Fruit fly (Drosophila melanogaster) whole organism, wandering third instar larva: ENCODE results near the gene CG1835.

Experiments used
- CrebA ChIP-seq: fragments of 200-800 bp; sonication (Bioruptor generic); optimal IDR thresholded peaks from 2 replicates; lab custom pipeline; 2016; ENCODE audit warnings: missing biosample characterization, mild to moderate bottlenecking, missing genetic modification characterization, borderline replicate concordance
- Dif ChIP-seq: fragments of 200-275, 200-300 bp; sonication (Bioruptor generic); optimal IDR thresholded peaks from 2 replicates; lab custom pipeline; 2018; ENCODE audit warnings: missing biosample characterization, missing genetic modification characterization; ENCODE audit not compliant: partially characterized antibody
- GATAd ChIP-seq: sonication (Bioruptor generic); optimal IDR thresholded peaks from 2 replicates; lab custom pipeline; 2016; ENCODE audit warnings: missing biosample characterization, missing genetic modification characterization
- Hr78 ChIP-seq: fragments of >200 bp; optimal IDR thresholded peaks from 2 replicates; lab custom pipeline; 2017; ENCODE audit warnings: missing biosample characterization, missing genetic modification characterization
- Jra ChIP-seq: sonication (Bioruptor generic); optimal IDR thresholded peaks from 2 replicates; lab custom pipeline; 2016; ENCODE audit warnings: missing biosample characterization, missing genetic modification characterization
- Myc ChIP-seq: fragments of >200 bp; optimal IDR thresholded peaks from 2 replicates; lab custom pipeline; 2017
- OdsH ChIP-seq: fragments of 200-800 bp; sonication (Bioruptor generic); optimal IDR thresholded peaks from 2 replicates; lab custom pipeline; 2016; ENCODE audit warnings: missing biosample characterization, mild to moderate bottlenecking, missing genetic modification characterization
- Sp1 ChIP-seq: fragments of 200-800 bp; sonication (Bioruptor generic); optimal IDR thresholded peaks from 3 replicates; lab custom pipeline; 2019; ENCODE audit warnings: missing biosample characterization, mild to moderate bottlenecking, missing genetic modification characterization, moderate library complexity
- foxo ChIP-seq, 2 experiments: fragments of 200-800 bp; sonication (Bioruptor generic); optimal IDR thresholded peaks; 2 replicates in 1 of 2; 3 replicates in 1 of 2; lab custom pipeline; 2016 to 2017; ENCODE audit warnings: missing biosample characterization in 2 of 2, missing genetic modification characterization in 2 of 2
- fru ChIP-seq: fragments of 200-800 bp; sonication (Bioruptor generic); optimal IDR thresholded peaks from 3 replicates; lab custom pipeline; 2016; ENCODE audit warnings: missing biosample characterization, mild to moderate bottlenecking, missing genetic modification characterization
- tai ChIP-seq: sonication (Bioruptor generic); optimal IDR thresholded peaks from 2 replicates; lab custom pipeline; 2016; ENCODE audit warnings: missing biosample characterization, missing genetic modification characterization
- usp ChIP-seq: fragments of >200 bp; optimal IDR thresholded peaks from 2 replicates; lab custom pipeline; 2017; ENCODE audit warnings: missing biosample characterization, missing genetic modification characterization
- woc ChIP-seq: sonication (Bioruptor generic); optimal IDR thresholded peaks from 2 replicates; lab custom pipeline; 2016; ENCODE audit warnings: missing biosample characterization, mild to moderate bottlenecking, missing genetic modification characterization

- TF ChIP-seq CrebA (GFP tag; lab: Kevin White, UChicago) = no peak
- TF ChIP-seq woc (GFP tag; lab: Kevin White, UChicago) = no peak
- TF ChIP-seq Myc (lab: Kevin White, UChicago) = no peak
- TF ChIP-seq Hr78 (GFP tag; lab: Kevin White, UChicago) = no peak
- no peak for TF ChIP-seq OdsH (GFP tag; lab: Kevin White, UChicago)
- no peak for TF ChIP-seq Sp1 (GFP tag; lab: Kevin White, UChicago)
- no peak for TF ChIP-seq Dif (GFP tag; lab: Kevin White, UChicago)
- no peak for TF ChIP-seq tai (GFP tag; lab: Kevin White, UChicago)
- no peak for TF ChIP-seq foxo (GFP tag; optimal IDR thresholded peaks at IDR 0.05; lab: Kevin White, UChicago)
- TF ChIP-seq usp (GFP tag; lab: Kevin White, UChicago) = no peak
- TF ChIP-seq Jra (GFP tag; lab: Kevin White, UChicago) = no peak
- TF ChIP-seq GATAd (GFP tag; lab: Kevin White, UChicago) = no peak
- no peak for TF ChIP-seq fru (GFP tag; lab: Kevin White, UChicago)
These were observed 48.0 kb downstream of the CG1835 start for dm6 chrX:20709682-20710081.
